Fruit fly (Drosophila melanogaster) whole organism, embryonic: ENCODE data around the gene CG13074.

ENCODE experiments used
- Awh ChIP-seq: fragments of 200-800 bp; sonication (Bioruptor generic); IDR thresholded peaks from 2 replicates; pipeline ENCODE4, ENCODE4 v1.3.6; 2022; ENCODE audit warnings: missing biosample characterization, missing genetic modification characterization
- CG10431 ChIP-seq: fragments of 200-800 bp; sonication (Bioruptor generic); optimal IDR thresholded peaks from 3 replicates; lab custom pipeline; 2018; ENCODE audit warnings: missing biosample characterization, mild to moderate bottlenecking, missing genetic modification characterization
- CG12219 ChIP-seq: fragments of 200-800 bp; sonication (Bioruptor generic); optimal IDR thresholded peaks from 3 replicates; lab custom pipeline; 2018; ENCODE audit warnings: missing biosample characterization, mild to moderate bottlenecking, missing genetic modification characterization
- CG12769 ChIP-seq: fragments of 200-800 bp; sonication (Bioruptor generic); optimal IDR thresholded peaks from 2 replicates; lab custom pipeline; 2019; ENCODE audit warnings: missing biosample characterization, mild to moderate bottlenecking, missing genetic modification characterization, moderate library complexity
- CG13287 ChIP-seq: fragments of 200-800 bp; sonication (Bioruptor generic); IDR thresholded peaks from 2 replicates; pipeline ENCODE4 v1.3.6; 2022; ENCODE audit warnings: missing biosample characterization, missing genetic modification characterization; ENCODE audit not compliant: partially characterized antibody
- CG13424 ChIP-seq: fragments of 200-800 bp; sonication (Bioruptor generic); optimal IDR thresholded peaks from 2 replicates; lab custom pipeline; 2019; ENCODE audit warnings: missing biosample characterization, mild to moderate bottlenecking, missing genetic modification characterization, moderate library complexity
- CG13624 ChIP-seq: fragments of 200-800 bp; sonication (Bioruptor generic); optimal IDR thresholded peaks from 2 replicates; lab custom pipeline; 2016; ENCODE audit warnings: missing biosample characterization, missing genetic modification characterization
- CG14710 ChIP-seq: fragments of 200-800 bp; sonication (Bioruptor generic); optimal IDR thresholded peaks from 3 replicates; lab custom pipeline; 2019; ENCODE audit warnings: missing biosample characterization, mild to moderate bottlenecking, missing genetic modification characterization, moderate library complexity
- CG15479 ChIP-seq: fragments of 200-800 bp; sonication (Bioruptor generic); optimal IDR thresholded peaks from 3 replicates; lab custom pipeline; 2019; ENCODE audit warnings: missing biosample characterization, mild to moderate bottlenecking, missing genetic modification characterization, moderate library complexity
- CG17568 ChIP-seq: fragments of 200-800 bp; sonication (Bioruptor generic); optimal IDR thresholded peaks from 2 replicates; lab custom pipeline; 2018; ENCODE audit warnings: missing biosample characterization, mild to moderate bottlenecking, missing genetic modification characterization, moderate library complexity
- CG17612 ChIP-seq: fragments of 200-800 bp; sonication (Bioruptor generic); IDR thresholded peaks from 2 replicates; pipeline ENCODE4 v1.3.6; 2022; ENCODE audit warnings: missing biosample characterization, missing genetic modification characterization
- CG18011 ChIP-seq: fragments of 200-800 bp; sonication (Bioruptor generic); optimal IDR thresholded peaks from 2 replicates; lab custom pipeline; 2017; ENCODE audit warnings: missing biosample characterization, missing genetic modification characterization, mild to moderate bottlenecking, moderate library complexity, missing genotype
- CG2678 ChIP-seq: fragments of 200-800 bp; sonication (Bioruptor generic); optimal IDR thresholded peaks from 3 replicates; lab custom pipeline; 2019; ENCODE audit warnings: missing biosample characterization, mild to moderate bottlenecking, missing genetic modification characterization, moderate library complexity
- CG30020 ChIP-seq: fragments of 200-800 bp; optimal IDR thresholded peaks from 2 replicates; lab custom pipeline; 2019; ENCODE audit warnings: missing biosample characterization, mild to moderate bottlenecking, missing genetic modification characterization, moderate library complexity
- CG3065 ChIP-seq: fragments of 200-800 bp; sonication (Bioruptor generic); optimal IDR thresholded peaks from 2 replicates; lab custom pipeline; 2016; ENCODE audit warnings: missing biosample characterization, missing genetic modification characterization
- CG3407 ChIP-seq: fragments of 200-800 bp; sonication (Bioruptor generic); optimal IDR thresholded peaks from 2 replicates; lab custom pipeline; 2018; ENCODE audit warnings: missing biosample characterization, mild to moderate bottlenecking, missing genetic modification characterization
- CG3847 ChIP-seq: fragments of 200-800 bp; sonication (Bioruptor generic); IDR thresholded peaks from 2 replicates; pipeline ENCODE4 v1.3.6; 2022; ENCODE audit warnings: missing biosample characterization, missing genetic modification characterization
- CG4820 ChIP-seq: fragments of 200-800 bp; sonication (Bioruptor generic); optimal IDR thresholded peaks from 3 replicates; lab custom pipeline; 2016; ENCODE audit warnings: missing biosample characterization, missing genetic modification characterization
- CG4854 ChIP-seq: fragments of 200-800 bp; sonication (Bioruptor generic); optimal IDR thresholded peaks from 2 replicates; lab custom pipeline; 2016; ENCODE audit warnings: missing biosample characterization, missing genetic modification characterization, inconsistent platforms
- CG5180 ChIP-seq: fragments of 200-800 bp; sonication (Bioruptor generic); optimal IDR thresholded peaks from 3 replicates; lab custom pipeline; 2017; ENCODE audit warnings: missing biosample characterization, missing genetic modification characterization, mild to moderate bottlenecking, moderate library complexity, missing genetic modification reagents
- CG6791 ChIP-seq: fragments of 200-800 bp; sonication (Bioruptor generic); IDR thresholded peaks from 3 replicates; pipeline ENCODE4 v1.3.6; 2022; ENCODE audit warnings: missing biosample characterization, missing genetic modification characterization; ENCODE audit not compliant: partially characterized antibody
- CG6854 ChIP-seq: fragments of 200-800 bp; sonication (Bioruptor generic); optimal IDR thresholded peaks from 3 replicates; lab custom pipeline; 2017; ENCODE audit warnings: missing biosample characterization, mild to moderate bottlenecking, missing genetic modification characterization
- CG7357 ChIP-seq: fragments of 200-800 bp; sonication (Bioruptor generic); IDR thresholded peaks from 3 replicates; pipeline ENCODE4 v1.3.6; 2022; ENCODE audit warnings: missing biosample characterization, missing genetic modification characterization
- CG7372 ChIP-seq: fragments of 200-800 bp; sonication (Bioruptor generic); IDR thresholded peaks from 2 replicates; pipeline ENCODE4 v1.3.6; 2022; ENCODE audit warnings: missing biosample characterization, missing genetic modification characterization
- CG7745 ChIP-seq: fragments of 200-800 bp; sonication (Bioruptor generic); optimal IDR thresholded peaks from 2 replicates; lab custom pipeline; 2018; ENCODE audit warnings: missing biosample characterization, mild to moderate bottlenecking, missing genetic modification characterization, moderate library complexity
- CG7987 ChIP-seq: fragments of 200-800 bp; sonication (Bioruptor generic); optimal IDR thresholded peaks from 2 replicates; lab custom pipeline; 2018; ENCODE audit warnings: missing biosample characterization, mild to moderate bottlenecking, missing genetic modification characterization, moderate library complexity
- Dip2 ChIP-seq: fragments of 200-800 bp; sonication (Bioruptor generic); IDR thresholded peaks from 2 replicates; pipeline ENCODE4 v1.3.6; 2022; ENCODE audit warnings: missing biosample characterization, missing genetic modification characterization
- Ets97D ChIP-seq: fragments of 200-800 bp; sonication (Bioruptor generic); optimal IDR thresholded peaks from 3 replicates; lab custom pipeline; 2016; ENCODE audit warnings: missing biosample characterization, missing genetic modification characterization
- HLH4C ChIP-seq: fragments of 200-800 bp; sonication (Bioruptor generic); IDR thresholded peaks from 3 replicates; pipeline ENCODE4 v1.3.6; 2022; ENCODE audit warnings: missing biosample characterization, missing genetic modification characterization; ENCODE audit not compliant: partially characterized antibody
- Hand ChIP-seq: fragments of 200-800 bp; sonication (Bioruptor generic); optimal IDR thresholded peaks from 2 replicates; lab custom pipeline; 2017; ENCODE audit warnings: mild to moderate bottlenecking, missing biosample characterization, missing genetic modification reagents, missing genetic modification characterization
- Meics ChIP-seq: fragments of 200-800 bp; sonication (Bioruptor generic); optimal IDR thresholded peaks from 2 replicates; lab custom pipeline; 2017; ENCODE audit warnings: missing biosample characterization, mild to moderate bottlenecking, missing genetic modification characterization
- Six4 ChIP-seq: fragments of 200-800 bp; sonication (Bioruptor generic); optimal IDR thresholded peaks from 2 replicates; lab custom pipeline; 2016; ENCODE audit warnings: missing biosample characterization, missing genetic modification characterization
- ara ChIP-seq: fragments of 200-800 bp; sonication (Bioruptor generic); IDR thresholded peaks from 2 replicates; pipeline ENCODE4 v1.3.6; 2022; ENCODE audit warnings: missing biosample characterization, missing genetic modification characterization
- bab2 ChIP-seq: fragments of 200-800 bp; sonication (Bioruptor generic); optimal IDR thresholded peaks from 2 replicates; lab custom pipeline; 2016; ENCODE audit warnings: missing biosample characterization, missing genetic modification characterization
- bbx ChIP-seq: fragments of 200-800 bp; sonication (Bioruptor generic); IDR thresholded peaks from 2 replicates; pipeline ENCODE4 v1.3.6; 2022; ENCODE audit warnings: missing biosample characterization, missing genetic modification characterization; ENCODE audit not compliant: partially characterized antibody
- cas ChIP-seq: fragments of 200-800 bp; sonication (Bioruptor generic); IDR thresholded peaks from 2 replicates; pipeline ENCODE4 v1.3.6; 2022; ENCODE audit warnings: missing biosample characterization, missing genetic modification characterization
- ci ChIP-seq: fragments of 200-800 bp; sonication (Bioruptor generic); IDR thresholded peaks from 3 replicates; pipeline ENCODE4 v1.3.6; 2022; ENCODE audit warnings: missing biosample characterization, missing genetic modification characterization
- emc ChIP-seq: fragments of 200-800 bp; sonication (Bioruptor generic); optimal IDR thresholded peaks from 2 replicates; lab custom pipeline; 2016; ENCODE audit warnings: missing biosample characterization, missing genetic modification characterization
- ftz-f1 ChIP-seq: fragments of 200-800 bp; sonication (Bioruptor generic); optimal IDR thresholded peaks from 2 replicates; lab custom pipeline; 2016; ENCODE audit warnings: missing biosample characterization, missing genetic modification characterization
- her ChIP-seq: fragments of 200-800 bp; sonication (Bioruptor generic); optimal IDR thresholded peaks from 2 replicates; lab custom pipeline; 2016; ENCODE audit warnings: missing biosample characterization, missing genetic modification characterization
- hkb ChIP-seq, 2 experiments: fragments of 200-800 bp in 1 of 2; fragments of >200 bp in 1 of 2; sonication (Bioruptor generic) in 1 of 2; IDR thresholded peaks in 1 of 2; optimal IDR thresholded peaks in 1 of 2; 2 replicates each; pipeline versions ENCODE4 v1.3.6 to Lab custom; 2017 to 2022; ENCODE audit warnings: missing biosample characterization in 1 of 2, missing genetic modification characterization in 1 of 2
- inv ChIP-seq: fragments of 200-800 bp; sonication (Bioruptor generic); IDR thresholded peaks from 2 replicates; pipeline ENCODE4 v1.3.6; 2022; ENCODE audit warnings: missing biosample characterization, missing genetic modification characterization; ENCODE audit not compliant: partially characterized antibody
- ranshi ChIP-seq: fragments of 200-800 bp; sonication (Bioruptor generic); IDR thresholded peaks from 2 replicates; pipeline ENCODE4 v1.3.6; 2022; ENCODE audit warnings: missing biosample characterization, missing genetic modification characterization
- sens ChIP-seq: fragments of 200-800 bp; sonication (Bioruptor generic); peaks from one replicate; lab custom pipeline; 2016; ENCODE audit warnings: missing biosample characterization, missing genetic modification characterization
- sob ChIP-seq: fragments of 200-800 bp; sonication (Bioruptor generic); IDR thresholded peaks from 2 replicates; pipeline ENCODE4 v1.3.6; 2022; ENCODE audit warnings: missing biosample characterization, missing genetic modification characterization
- sqz ChIP-seq: fragments of 200-800 bp; sonication (Bioruptor generic); optimal IDR thresholded peaks from 3 replicates; lab custom pipeline; 2018; ENCODE audit warnings: missing biosample characterization, mild to moderate bottlenecking, missing genetic modification characterization
- tna ChIP-seq: fragments of 200-800 bp; sonication (Bioruptor generic); IDR thresholded peaks from 2 replicates; pipeline ENCODE4 v1.3.6; 2022; ENCODE audit warnings: missing biosample characterization, missing genetic modification characterization; ENCODE audit not compliant: partially characterized antibody
- twi ChIP-seq: fragments of 200-800 bp; optimal IDR thresholded peaks from 2 replicates; lab custom pipeline; 2019; ENCODE audit warnings: missing biosample characterization, mild to moderate bottlenecking, missing genetic modification characterization, moderate library complexity
- wdn ChIP-seq: fragments of 200-800 bp; sonication (Bioruptor generic); IDR thresholded peaks from 2 replicates; pipeline ENCODE4 v1.3.6; 2022; ENCODE audit warnings: missing biosample characterization, missing genetic modification characterization

CG13074 gene

dm6 chr3L:16128481-16128972, 31.2 kb upstream of the CG13074 start, which contains the start of gene Pgm1 (continued):
- TF ChIP-seq CG10431 (GFP tag; lab: Kevin White, UChicago) (no peak), her (GFP tag; lab: Kevin White, UChicago) (peak; percentile 94), Hand (peak; percentile 77), CG3065 (GFP tag; lab: Kevin White, UChicago) (peak; percentile 58), Dip2 (GFP tag; lab: Robert Waterston, UW) (0 out of 2 replicates have a peak, but pooled peaks have one; percentile 22), CG2678 (tag; lab: Kevin White, UChicago) (peak; percentile 88), ranshi (GFP tag; lab: Robert Waterston, UW) (peak; percentile 66; the same call in 1 of the 2 replicates), CG4854 (GFP tag; lab: Kevin White, UChicago) (peak; percentile 72), bbx (GFP tag; lab: Robert Waterston, UW) (peak; percentile 9; the same call in 1 of the 2 replicates), CG7987 (GFP tag; lab: Kevin White, UChicago) (peak; percentile 72), sens (peak; percentile 99), sob (GFP tag; lab: Robert Waterston, UW) (peak; percentile 59; the same call in 1 of the 2 replicates), cas (GFP tag; lab: Robert Waterston, UW) (peak; percentile 49; the same call in 1 of the 2 replicates), CG14710 (tag; lab: Kevin White, UChicago) (peak; percentile 45), CG3847 (GFP tag; lab: Robert Waterston, UW) (peak; percentile 60), CG17612 (GFP tag; lab: Robert Waterston, UW) (peak; percentile 48), sqz (GFP tag; lab: Kevin White, UChicago) (no peak), CG7372 (GFP tag; lab: Robert Waterston, UW) (no peak), twi (tag; lab: Kevin White, UChicago) (no peak), CG5180 (GFP tag; lab: Kevin White, UChicago) (peak; percentile 50), Ets97D (GFP tag; lab: Kevin White, UChicago) (peak; percentile 58), Meics (peak; percentile 84), ci (GFP tag; lab: Robert Waterston, UW) (peak; percentile 79), CG7357 (GFP tag; lab: Robert Waterston, UW) (0 out of 3 replicates have a peak, but pooled peaks have one; percentile 33), CG6791 (GFP tag; lab: Robert Waterston, UW) (no peak), CG4820 (GFP tag; lab: Kevin White, UChicago) (peak; percentile 74), CG18011 (peak; percentile 45), ara (peak; percentile 76), ftz-f1 (GFP tag; lab: Kevin White, UChicago) (peak; percentile 94), CG13287 (GFP tag; lab: Robert Waterston, UW) (0 out of 2 replicates have a peak, but pooled peaks have one; percentile 24), CG12769 (tag; lab: Kevin White, UChicago) (peak; percentile 97), Awh (GFP tag; lab: Robert Waterston, UW) (peak; percentile 75), CG15479 (GFP tag; lab: Kevin White, UChicago) (peak; percentile 75), wdn (GFP tag; lab: Robert Waterston, UW) (peak; percentile 63), tna (GFP tag; lab: Robert Waterston, UW) (no peak), hkb (optimal IDR thresholded peaks at IDR 0.05; lab: Kevin White, UChicago) (peak; percentile 59), hkb (GFP tag; IDR thresholded peaks at IDR 0.05; lab: Robert Waterston, UW) (peak; percentile 73), bab2 (GFP tag; lab: Kevin White, UChicago) (peak; percentile 91), CG17568 (GFP tag; lab: Kevin White, UChicago) (no peak), emc (GFP tag; lab: Kevin White, UChicago) (peak; percentile 61), CG30020 (tag; lab: Kevin White, UChicago) (no peak), CG7745 (tag; lab: Kevin White, UChicago) (no peak), CG13424 (peak; percentile 73), CG3407 (GFP tag; lab: Kevin White, UChicago) (peak; percentile 64), Six4 (GFP tag; lab: Kevin White, UChicago) (peak; percentile 81), HLH4C (GFP tag; lab: Robert Waterston, UW) (0 out of 3 replicates have a peak, but pooled peaks have one; percentile 6), CG13624 (peak; percentile 92), CG6854 (peak; percentile 72), inv (GFP tag; lab: Robert Waterston, UW) (no peak), CG12219 (GFP tag; lab: Kevin White, UChicago) (peak; percentile 84)
